Fruit fly (Drosophila melanogaster) whole organism, wandering third instar larva: ENCODE results near the gene siz.

ENCODE experiments used
- CG9705 ChIP-seq: fragments of 200-800 bp; sonication (Bioruptor generic); optimal IDR thresholded peaks from 2 replicates; lab custom pipeline; 2018; ENCODE audit warnings: missing biosample characterization, mild to moderate bottlenecking, missing genetic modification characterization
- Dfd ChIP-seq: fragments of >200 bp; optimal IDR thresholded peaks from 2 replicates; lab custom pipeline; 2017; ENCODE audit warnings: missing biosample characterization, missing genetic modification characterization
- Dif ChIP-seq: fragments of 200-275, 200-300 bp; sonication (Bioruptor generic); optimal IDR thresholded peaks from 2 replicates; lab custom pipeline; 2018; ENCODE audit warnings: missing biosample characterization, missing genetic modification characterization; ENCODE audit not compliant: partially characterized antibody
- GATAd ChIP-seq: sonication (Bioruptor generic); optimal IDR thresholded peaks from 2 replicates; lab custom pipeline; 2016; ENCODE audit warnings: missing biosample characterization, missing genetic modification characterization
- HLH106 ChIP-seq: fragments of 200-800 bp; optimal IDR thresholded peaks from 3 replicates; lab custom pipeline; 2019; ENCODE audit warnings: missing biosample characterization, mild to moderate bottlenecking, missing genetic modification characterization, moderate library complexity
- Hnf4 ChIP-seq: fragments of 200-800 bp; sonication (Bioruptor generic); optimal IDR thresholded peaks from 2 replicates; lab custom pipeline; 2016; ENCODE audit warnings: missing biosample characterization, mild to moderate bottlenecking, missing genetic modification characterization
- Hr78 ChIP-seq: fragments of >200 bp; optimal IDR thresholded peaks from 2 replicates; lab custom pipeline; 2017; ENCODE audit warnings: missing biosample characterization, missing genetic modification characterization
- Hr83 ChIP-seq: fragments of 200-300 bp; sonication (Bioruptor generic); optimal IDR thresholded peaks from 2 replicates; lab custom pipeline; 2016; ENCODE audit warnings: missing biosample characterization, mild to moderate bottlenecking, missing genetic modification characterization, moderate library complexity; ENCODE audit not compliant: poor library complexity, severe bottlenecking
- Jra ChIP-seq: sonication (Bioruptor generic); optimal IDR thresholded peaks from 2 replicates; lab custom pipeline; 2016; ENCODE audit warnings: missing biosample characterization, missing genetic modification characterization
- Mio ChIP-seq: sonication (Bioruptor generic); optimal IDR thresholded peaks from 2 replicates; lab custom pipeline; 2016; ENCODE audit warnings: missing biosample characterization, missing genetic modification characterization
- N ChIP-seq: fragments of >200 bp; optimal IDR thresholded peaks from 2 replicates; lab custom pipeline; 2018; ENCODE audit warnings: missing biosample characterization, missing external identifiers, missing genetic modification characterization
- OdsH ChIP-seq: fragments of 200-800 bp; sonication (Bioruptor generic); optimal IDR thresholded peaks from 2 replicates; lab custom pipeline; 2016; ENCODE audit warnings: missing biosample characterization, mild to moderate bottlenecking, missing genetic modification characterization
- Rel ChIP-seq, 2 experiments: fragments of 200-800 bp; sonication (Bioruptor generic) in 1 of 2; optimal IDR thresholded peaks; 2 replicates in 1 of 2; 3 replicates in 1 of 2; lab custom pipeline; 2016 to 2019; ENCODE audit warnings: mild to moderate bottlenecking in 2 of 2, missing biosample characterization in 2 of 2, missing genetic modification characterization in 2 of 2, moderate library complexity in 1 of 2
- Sp1 ChIP-seq: fragments of 200-800 bp; sonication (Bioruptor generic); optimal IDR thresholded peaks from 3 replicates; lab custom pipeline; 2019; ENCODE audit warnings: missing biosample characterization, mild to moderate bottlenecking, missing genetic modification characterization, moderate library complexity
- br ChIP-seq: fragments of 200-800 bp; sonication (Bioruptor generic); optimal IDR thresholded peaks from 2 replicates; lab custom pipeline; 2016; ENCODE audit warnings: missing biosample characterization, missing genetic modification characterization
- brk ChIP-seq: fragments of 200-800 bp; sonication (Bioruptor generic); optimal IDR thresholded peaks from 2 replicates; lab custom pipeline; 2016; ENCODE audit warnings: missing biosample characterization, mild to moderate bottlenecking, missing genetic modification characterization
- dl ChIP-seq, 2 experiments: fragments of 175-275, 200-275 bp in 1 of 2; fragments of 200-275 bp in 1 of 2; sonication (Bioruptor generic); optimal IDR thresholded peaks; lab custom pipeline; 2018; ENCODE audit warnings: mild to moderate bottlenecking in 2 of 2, missing biosample characterization in 2 of 2, missing genetic modification characterization in 2 of 2, moderate library complexity in 2 of 2; ENCODE audit not compliant: partially characterized antibody in 2 of 2, insufficient read depth in 1 of 2
- dmrt93B ChIP-seq: fragments of 200-800 bp; sonication (Bioruptor generic); optimal IDR thresholded peaks from 2 replicates; lab custom pipeline; 2018; ENCODE audit warnings: missing biosample characterization, mild to moderate bottlenecking, missing genetic modification characterization
- dsf ChIP-seq: sonication (Bioruptor generic); optimal IDR thresholded peaks from 2 replicates; lab custom pipeline; 2016; ENCODE audit warnings: missing biosample characterization, missing genetic modification characterization, borderline replicate concordance
- ey ChIP-seq: fragments of 200-800 bp; sonication (Bioruptor generic); optimal IDR thresholded peaks from 2 replicates; lab custom pipeline; 2016; ENCODE audit warnings: missing biosample characterization, missing genetic modification characterization
- foxo ChIP-seq, 2 experiments: fragments of 200-800 bp; sonication (Bioruptor generic); optimal IDR thresholded peaks; 2 replicates in 1 of 2; 3 replicates in 1 of 2; lab custom pipeline; 2016 to 2017; ENCODE audit warnings: missing biosample characterization in 2 of 2, missing genetic modification characterization in 2 of 2
- h ChIP-seq: fragments of 200-800 bp; sonication (Bioruptor generic); optimal IDR thresholded peaks from 3 replicates; lab custom pipeline; 2016; ENCODE audit warnings: missing biosample characterization, mild to moderate bottlenecking, missing genetic modification characterization
- pan ChIP-seq: fragments of >200 bp; optimal IDR thresholded peaks from 2 replicates; lab custom pipeline; 2017
- psq ChIP-seq: fragments of 200-800 bp; sonication (Bioruptor generic); optimal IDR thresholded peaks from 3 replicates; lab custom pipeline; 2017; ENCODE audit warnings: missing biosample characterization, mild to moderate bottlenecking, missing genetic modification characterization, moderate library complexity
- sage ChIP-seq: fragments of 200-800 bp; sonication (Bioruptor generic); optimal IDR thresholded peaks from 2 replicates; lab custom pipeline; 2016; ENCODE audit warnings: missing biosample characterization, mild to moderate bottlenecking, missing genetic modification characterization
- sv ChIP-seq: fragments of 200-800 bp; sonication (Bioruptor generic); optimal IDR thresholded peaks from 3 replicates; lab custom pipeline; 2016; ENCODE audit warnings: missing biosample characterization, missing genetic modification characterization
- usp ChIP-seq: fragments of >200 bp; optimal IDR thresholded peaks from 2 replicates; lab custom pipeline; 2017; ENCODE audit warnings: missing biosample characterization, missing genetic modification characterization
- woc ChIP-seq: sonication (Bioruptor generic); optimal IDR thresholded peaks from 2 replicates; lab custom pipeline; 2016; ENCODE audit warnings: missing biosample characterization, mild to moderate bottlenecking, missing genetic modification characterization

The siz gene

dm6 chr3L:21113061-21113460, 78.7 kb downstream of the siz start:
- TF ChIP-seq pan (lab: Kevin White, UChicago), result no peak
- no peak for TF ChIP-seq dl (GFP tag; optimal IDR thresholded peaks at IDR 0.05; lab: Kevin White, UChicago; ENCODE audit: insufficient read depth in 1 of 2, partially characterized antibody in 2 of 2)
- TF ChIP-seq Sp1 (GFP tag; lab: Kevin White, UChicago), result no peak
- no peak for TF ChIP-seq Dfd
- no peak for TF ChIP-seq Hr83 (GFP tag; lab: Kevin White, UChicago)
- no peak for TF ChIP-seq Hnf4 (GFP tag; lab: Kevin White, UChicago)
- no peak for TF ChIP-seq woc (GFP tag; lab: Kevin White, UChicago)
- TF ChIP-seq Mio (GFP tag; lab: Kevin White, UChicago), result no peak
- no peak for TF ChIP-seq foxo (GFP tag; optimal IDR thresholded peaks at IDR 0.05; lab: Kevin White, UChicago)
- no peak for TF ChIP-seq dsf
- TF ChIP-seq Dif, result no peak

dm6 chr3L:21118602-21119001, 84.3 kb downstream of the siz start:
- TF ChIP-seq Dfd (no peak), GATAd (GFP tag; lab: Kevin White, UChicago) (no peak), ey (no peak), CG9705 (GFP tag; lab: Kevin White, UChicago) (no peak), brk (no peak), usp (no peak), dmrt93B (GFP tag; lab: Kevin White, UChicago) (no peak), N (GFP tag; lab: Kevin White, UChicago) (no peak), Jra (GFP tag; lab: Kevin White, UChicago) (no peak), dl (GFP tag; optimal IDR thresholded peaks at IDR 0.05; lab: Kevin White, UChicago; ENCODE audit: insufficient read depth in 1 of 2, partially characterized antibody in 2 of 2) (no peak), psq (GFP tag; lab: Kevin White, UChicago) (no peak), Hr83 (GFP tag; lab: Kevin White, UChicago) (no peak), br (GFP tag; lab: Kevin White, UChicago) (no peak), sv (GFP tag; lab: Kevin White, UChicago) (no peak)

dm6 chr3L:21121353-21121752, 87.0 kb downstream of the siz start, which contains the start of gene CG43938:
Gene CG43938, plus strand, starts transcription at chr3L:21121653.
- no peak for TF ChIP-seq brk

- TF ChIP-seq Mio (GFP tag; lab: Kevin White, UChicago) (no peak), psq (GFP tag; lab: Kevin White, UChicago) (no peak), Hr78 (GFP tag; lab: Kevin White, UChicago) (no peak), N (GFP tag; lab: Kevin White, UChicago) (no peak), ey (no peak), Sp1 (GFP tag; lab: Kevin White, UChicago) (no peak), HLH106 (tag; lab: Kevin White, UChicago) (no peak), Hr83 (GFP tag; lab: Kevin White, UChicago) (no peak), sage (GFP tag; lab: Kevin White, UChicago) (no peak), h (no peak), pan (lab: Kevin White, UChicago) (no peak), dmrt93B (GFP tag; lab: Kevin White, UChicago) (no peak), usp (no peak), Hnf4 (GFP tag; lab: Kevin White, UChicago) (no peak), Jra (GFP tag; lab: Kevin White, UChicago) (no peak)
Measured at dm6 chr3L:21122522-21122923, 88.2 kb downstream of the siz start.

dm6 chr3L:21123453-21123852, 89.1 kb downstream of the siz start, which contains the start of gene CG33284:
Gene CG33284, plus strand, starts transcription at chr3L:21123753.
- no peak for TF ChIP-seq OdsH (GFP tag; lab: Kevin White, UChicago)
- no peak for TF ChIP-seq usp
- no peak for TF ChIP-seq Hr83 (GFP tag; lab: Kevin White, UChicago)
- no peak for TF ChIP-seq Rel (GFP tag; optimal IDR thresholded peaks at IDR 0.05; lab: Kevin White, UChicago)
- TF ChIP-seq Rel (tag; optimal IDR thresholded peaks at IDR 0.05; lab: Kevin White, UChicago), result no peak
